Fruit fly (Drosophila melanogaster) whole organism, embryonic: ENCODE results near the gene tutl.

Source experiments
- Atf6 ChIP-seq: fragments of 200-800 bp; sonication (Bioruptor generic); IDR thresholded peaks from 2 replicates; pipeline ENCODE4 v1.3.6; 2022; ENCODE audit warnings: missing biosample characterization, missing genetic modification characterization
- CG10209 ChIP-seq: fragments of 200-800 bp; sonication (Bioruptor generic); optimal IDR thresholded peaks from 3 replicates; lab custom pipeline; 2017; ENCODE audit warnings: missing biosample characterization, mild to moderate bottlenecking, missing genetic modification characterization, missing genetic modification reagents
- CG10267 ChIP-seq: fragments of 200-800 bp; sonication (Bioruptor generic); optimal IDR thresholded peaks from 2 replicates; lab custom pipeline; 2018; ENCODE audit warnings: missing biosample characterization, mild to moderate bottlenecking, missing genetic modification characterization, moderate library complexity
- CG10366 ChIP-seq: fragments of 200-800 bp; sonication (Bioruptor generic); IDR thresholded peaks from 2 replicates; pipeline ENCODE4 v1.3.6; 2022; ENCODE audit warnings: missing biosample characterization, missing genetic modification characterization
- CG10462 ChIP-seq: fragments of 200-800 bp; sonication (Bioruptor generic); optimal IDR thresholded peaks from 2 replicates; lab custom pipeline; 2016; ENCODE audit warnings: missing biosample characterization, missing genetic modification characterization
- CG10565 ChIP-seq: fragments of 200-800 bp; sonication (Bioruptor generic); optimal IDR thresholded peaks from 3 replicates; lab custom pipeline; 2016; ENCODE audit warnings: missing biosample characterization, mild to moderate bottlenecking, missing genetic modification characterization
- CG11398 ChIP-seq: fragments of 200-800 bp; sonication (Bioruptor generic); optimal IDR thresholded peaks from 2 replicates; lab custom pipeline; 2016; ENCODE audit warnings: missing biosample characterization, missing genetic modification characterization
- CG1233 ChIP-seq: fragments of 200-800 bp; sonication (Bioruptor generic); optimal IDR thresholded peaks from 4 replicates; lab custom pipeline; 2018; ENCODE audit warnings: missing biosample characterization, mild to moderate bottlenecking, missing genetic modification characterization
- CG12659 ChIP-seq: fragments of 200-800 bp; sonication (Bioruptor generic); optimal IDR thresholded peaks from 3 replicates; lab custom pipeline; 2017; ENCODE audit warnings: mild to moderate bottlenecking, missing biosample characterization, missing genetic modification reagents, missing genetic modification characterization
- CG13894 ChIP-seq: fragments of 200-800 bp; sonication (Bioruptor generic); optimal IDR thresholded peaks from 3 replicates; lab custom pipeline; 2018; ENCODE audit warnings: missing biosample characterization, mild to moderate bottlenecking, missing genetic modification characterization, moderate library complexity
- CG14667 ChIP-seq: fragments of 200-800 bp; sonication (Bioruptor generic); IDR thresholded peaks from 2 replicates; pipeline ENCODE4 v1.3.6; 2022; ENCODE audit warnings: missing biosample characterization, missing genetic modification characterization
- CG15514 ChIP-seq: fragments of 200-800 bp; sonication (Bioruptor generic); optimal IDR thresholded peaks from 3 replicates; lab custom pipeline; 2017; ENCODE audit warnings: missing biosample characterization, missing genetic modification characterization, mild to moderate bottlenecking, moderate library complexity, missing genetic modification reagents
- CG15696 ChIP-seq: fragments of 200-800 bp; sonication (Bioruptor generic); optimal IDR thresholded peaks from 2 replicates; lab custom pipeline; 2019; ENCODE audit warnings: missing biosample characterization, mild to moderate bottlenecking, missing genetic modification characterization, moderate library complexity
- CG1603 ChIP-seq: fragments of 200-800 bp; sonication (Bioruptor generic); optimal IDR thresholded peaks from 2 replicates; lab custom pipeline; 2019; ENCODE audit warnings: missing biosample characterization, mild to moderate bottlenecking, missing genetic modification characterization, moderate library complexity
- CG1647 ChIP-seq: fragments of 200-800 bp; sonication (Bioruptor generic); optimal IDR thresholded peaks from 3 replicates; lab custom pipeline; 2016; ENCODE audit warnings: missing biosample characterization, missing genetic modification characterization
- CG16779 ChIP-seq: fragments of 200-800 bp; sonication (Bioruptor generic); IDR thresholded peaks from 2 replicates; pipeline ENCODE4 v1.3.6; 2022; ENCODE audit warnings: missing biosample characterization, missing genetic modification characterization
- CG17385 ChIP-seq: fragments of 200-800 bp; sonication (Bioruptor generic); optimal IDR thresholded peaks from 3 replicates; lab custom pipeline; 2018; ENCODE audit warnings: missing biosample characterization, mild to moderate bottlenecking, missing genetic modification characterization
- CG17829 ChIP-seq: fragments of 200-800 bp; optimal IDR thresholded peaks from 2 replicates; lab custom pipeline; 2019; ENCODE audit warnings: missing biosample characterization, mild to moderate bottlenecking, missing genetic modification characterization, moderate library complexity
- CG18011 ChIP-seq: fragments of 200-800 bp; sonication (Bioruptor generic); optimal IDR thresholded peaks from 2 replicates; lab custom pipeline; 2017; ENCODE audit warnings: missing biosample characterization, missing genetic modification characterization, mild to moderate bottlenecking, moderate library complexity, missing genotype
- CG18619 ChIP-seq: fragments of 200-800 bp; sonication (Bioruptor generic); optimal IDR thresholded peaks from 3 replicates; lab custom pipeline; 2017; ENCODE audit warnings: missing biosample characterization, mild to moderate bottlenecking, missing genetic modification characterization
- CG6854 ChIP-seq: fragments of 200-800 bp; sonication (Bioruptor generic); optimal IDR thresholded peaks from 3 replicates; lab custom pipeline; 2017; ENCODE audit warnings: missing biosample characterization, mild to moderate bottlenecking, missing genetic modification characterization
- CG7372 ChIP-seq: fragments of 200-800 bp; sonication (Bioruptor generic); IDR thresholded peaks from 2 replicates; pipeline ENCODE4 v1.3.6; 2022; ENCODE audit warnings: missing biosample characterization, missing genetic modification characterization
- Dad ChIP-seq: fragments of 200-800 bp; sonication (Bioruptor generic); optimal IDR thresholded peaks from 3 replicates; lab custom pipeline; 2016; ENCODE audit warnings: missing biosample characterization, missing genetic modification characterization
- Dip2 ChIP-seq: fragments of 200-800 bp; sonication (Bioruptor generic); IDR thresholded peaks from 2 replicates; pipeline ENCODE4 v1.3.6; 2022; ENCODE audit warnings: missing biosample characterization, missing genetic modification characterization
- Drgx ChIP-seq: fragments of 200-800 bp; sonication (Bioruptor generic); IDR thresholded peaks from 2 replicates; pipeline ENCODE4 v1.3.6; 2022; ENCODE audit warnings: missing biosample characterization, missing genetic modification characterization
- Elba2 ChIP-seq: fragments of 200-800 bp; sonication (Bioruptor generic); optimal IDR thresholded peaks from 3 replicates; lab custom pipeline; 2016; ENCODE audit warnings: missing biosample characterization, missing genetic modification characterization
- HHEX ChIP-seq: fragments of 200-800 bp; sonication (Bioruptor generic); optimal IDR thresholded peaks from 3 replicates; lab custom pipeline; 2017; ENCODE audit warnings: missing biosample characterization, mild to moderate bottlenecking, missing genetic modification characterization, missing genetic modification reagents
- Hr51 ChIP-seq, 2 experiments: fragments of 200-800 bp; sonication (Bioruptor generic); optimal IDR thresholded peaks; 2 replicates in 1 of 2; 3 replicates in 1 of 2; lab custom pipeline; 2016 to 2018; ENCODE audit warnings: missing biosample characterization in 2 of 2, missing genetic modification characterization in 2 of 2, mild to moderate bottlenecking in 1 of 2, moderate library complexity in 1 of 2
- Nf-YC ChIP-seq: fragments of 200-800 bp; optimal IDR thresholded peaks from 3 replicates; lab custom pipeline; 2019; ENCODE audit warnings: missing biosample characterization, mild to moderate bottlenecking, missing genetic modification characterization, moderate library complexity
- Sry-δ ChIP-seq: fragments of 200-800 bp; sonication (Bioruptor generic); optimal IDR thresholded peaks from 2 replicates; lab custom pipeline; 2016; ENCODE audit warnings: missing biosample characterization, missing genetic modification characterization
- Stat92E ChIP-seq, 3 experiments: fragments of >200 bp in 2 of 3; fragments of 200-800 bp in 1 of 3; sonication (Bioruptor generic) in 1 of 3; optimal IDR thresholded peaks; 2 replicates each; lab custom pipeline; 2017 to 2019; ENCODE audit warnings: missing biosample characterization in 3 of 3, missing genetic modification characterization in 3 of 3, mild to moderate bottlenecking in 1 of 3, moderate library complexity in 1 of 3
- Tbp ChIP-seq: fragments of >200 bp; optimal IDR thresholded peaks from 2 replicates; lab custom pipeline; 2018; ENCODE audit warnings: missing biosample characterization, missing genetic modification characterization
- Xbp1 ChIP-seq: fragments of 200-800 bp; sonication (Bioruptor generic); optimal IDR thresholded peaks from 3 replicates; lab custom pipeline; 2016; ENCODE audit warnings: missing biosample characterization, mild to moderate bottlenecking, missing genetic modification characterization
- bowl ChIP-seq: fragments of 200-800 bp; sonication (Bioruptor generic); IDR thresholded peaks from 2 replicates; pipeline ENCODE4 v1.3.6; 2022; ENCODE audit warnings: missing biosample characterization, missing genetic modification characterization
- corto ChIP-seq: fragments of 200-800 bp; sonication (Bioruptor generic); optimal IDR thresholded peaks from 2 replicates; lab custom pipeline; 2016; ENCODE audit warnings: missing biosample characterization, mild to moderate bottlenecking, missing genetic modification characterization, moderate library complexity
- dan ChIP-seq: fragments of 200-800 bp; sonication (Bioruptor generic); IDR thresholded peaks from 2 replicates; pipeline ENCODE4 v1.3.6; 2022; ENCODE audit warnings: missing biosample characterization, missing genetic modification characterization
- gem ChIP-seq: fragments of 200-800 bp; sonication (Bioruptor generic); optimal IDR thresholded peaks from 2 replicates; lab custom pipeline; 2019; ENCODE audit warnings: missing biosample characterization, mild to moderate bottlenecking, missing genetic modification characterization, moderate library complexity
- grn ChIP-seq: fragments of 200-800 bp; sonication (Bioruptor generic); optimal IDR thresholded peaks from 3 replicates; lab custom pipeline; 2017; ENCODE audit warnings: missing biosample characterization, missing genetic modification characterization
- her ChIP-seq: fragments of 200-800 bp; sonication (Bioruptor generic); optimal IDR thresholded peaks from 2 replicates; lab custom pipeline; 2016; ENCODE audit warnings: missing biosample characterization, missing genetic modification characterization
- ind ChIP-seq: fragments of 200-800 bp; sonication (Bioruptor generic); optimal IDR thresholded peaks from 3 replicates; lab custom pipeline; 2016; ENCODE audit warnings: missing biosample characterization, missing genetic modification characterization
- jigr1 ChIP-seq: fragments of 200-800 bp; sonication (Bioruptor generic); IDR thresholded peaks from 3 replicates; pipeline ENCODE4 v1.3.6; 2022; ENCODE audit warnings: missing biosample characterization, missing genetic modification characterization
- kah ChIP-seq: fragments of 200-800 bp; sonication (Bioruptor generic); optimal IDR thresholded peaks from 2 replicates; lab custom pipeline; 2018; ENCODE audit warnings: missing biosample characterization, mild to moderate bottlenecking, missing genetic modification characterization
- klu ChIP-seq: fragments of 200-800 bp; sonication (Bioruptor generic); IDR thresholded peaks from 2 replicates; pipeline ENCODE4 v1.3.6; 2022; ENCODE audit warnings: missing biosample characterization, missing genetic modification characterization
- lilli ChIP-seq: fragments of 200-800 bp; sonication (Bioruptor generic); optimal IDR thresholded peaks from 3 replicates; lab custom pipeline; 2016; ENCODE audit warnings: missing biosample characterization, missing genetic modification characterization
- lov ChIP-seq, 2 experiments: fragments of 200-800 bp in 1 of 2; fragments of >200 bp in 1 of 2; sonication (Bioruptor generic) in 1 of 2; IDR thresholded peaks in 1 of 2; optimal IDR thresholded peaks in 1 of 2; 2 replicates in 1 of 2; 3 replicates in 1 of 2; pipeline versions ENCODE4 v1.3.6 to Lab custom; 2017 to 2022; ENCODE audit warnings: missing biosample characterization in 1 of 2, missing genetic modification characterization in 1 of 2
- salm ChIP-seq: fragments of 200-800 bp; sonication (Bioruptor generic); optimal IDR thresholded peaks from 2 replicates; lab custom pipeline; 2018; ENCODE audit warnings: missing biosample characterization, mild to moderate bottlenecking, missing genetic modification characterization
- seq ChIP-seq: fragments of 200-800 bp; sonication (Bioruptor generic); IDR thresholded peaks from 2 replicates; pipeline ENCODE4 v1.3.6; 2022; ENCODE audit warnings: missing biosample characterization, missing genetic modification characterization
- tx ChIP-seq: fragments of 200-800 bp; sonication (Bioruptor generic); optimal IDR thresholded peaks from 2 replicates; lab custom pipeline; 2016; ENCODE audit warnings: missing biosample characterization, missing genetic modification characterization
- zf30C ChIP-seq: fragments of 200-800 bp; sonication (Bioruptor generic); optimal IDR thresholded peaks from 3 replicates; lab custom pipeline; 2018; ENCODE audit warnings: missing biosample characterization, mild to moderate bottlenecking, missing genetic modification characterization

Gene tutl

DNA sequence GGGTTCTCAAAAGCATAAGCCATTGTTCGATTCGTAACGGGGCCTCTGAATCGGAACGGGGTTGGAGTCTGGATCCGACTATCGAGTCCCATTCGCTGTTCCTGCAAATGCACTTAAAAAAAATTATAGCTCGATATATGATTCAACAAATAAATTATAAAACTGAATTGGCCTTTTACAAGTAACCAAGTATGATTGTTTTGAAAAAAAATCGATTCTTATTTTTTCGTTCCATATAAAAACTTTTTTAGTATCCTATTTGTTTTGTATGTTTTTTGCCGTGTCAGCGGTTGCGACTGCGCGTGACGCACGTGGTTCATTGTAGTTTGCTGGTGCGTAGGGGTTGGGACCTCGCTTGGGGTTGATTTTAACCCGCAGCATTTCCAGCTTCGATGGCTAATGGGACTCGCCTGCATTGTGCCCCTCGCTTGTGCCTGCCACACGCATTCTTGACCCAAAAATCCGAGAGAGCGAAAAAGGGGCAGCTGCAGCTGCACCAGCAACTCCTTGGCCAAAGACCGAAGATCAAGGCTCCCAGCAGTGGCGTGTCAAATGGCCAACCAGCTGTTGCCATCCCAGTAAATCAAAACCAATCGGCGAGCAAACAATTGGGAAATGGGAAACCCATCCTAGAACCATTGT is 67.9 kb downstream of the tutl start (continued):
- TF ChIP-seq lov (optimal IDR thresholded peaks at IDR 0.05; lab: Kevin White, UChicago) (no peak), lov (GFP tag; IDR thresholded peaks at IDR 0.05; lab: Robert Waterston, UW) (no peak), grn (GFP tag; lab: Kevin White, UChicago) (no peak), CG1647 (GFP tag; lab: Kevin White, UChicago) (no peak), zf30C (GFP tag; lab: Kevin White, UChicago) (peak; percentile 91), Elba2 (GFP tag; lab: Kevin White, UChicago) (peak; percentile 44), Drgx (no peak), her (GFP tag; lab: Kevin White, UChicago) (peak; percentile 15), jigr1 (GFP tag; lab: Robert Waterston, UW) (no peak), kah (no peak), CG12659 (GFP tag; lab: Kevin White, UChicago) (no peak), CG10565 (GFP tag; lab: Kevin White, UChicago) (no peak), gem (tag; lab: Kevin White, UChicago) (peak; percentile 87), CG10209 (peak; percentile 73), dan (GFP tag; lab: Robert Waterston, UW) (no peak; the same call in 1 of the 2 replicates), salm (tag; lab: Kevin White, UChicago) (no peak), CG17829 (tag; lab: Kevin White, UChicago) (peak; percentile 92), ind (GFP tag; lab: Kevin White, UChicago) (peak; percentile 9), CG1233 (peak; percentile 82), CG10462 (GFP tag; lab: Kevin White, UChicago) (peak; percentile 59), seq (GFP tag; lab: Robert Waterston, UW) (no peak), CG14667 (peak; percentile 54), HHEX (GFP tag; lab: Kevin White, UChicago) (peak; percentile 19), Stat92E (GFP tag; optimal IDR thresholded peaks at IDR 0.05; lab: Kevin White, UChicago) (peak in 1 of 3 experiments; percentile 14), CG6854 (GFP tag; lab: Kevin White, UChicago) (no peak), CG10267 (tag; lab: Kevin White, UChicago) (peak; percentile 88), CG11398 (GFP tag; lab: Kevin White, UChicago) (peak; percentile 59), tx (GFP tag; lab: Kevin White, UChicago) (no peak), lilli (GFP tag; lab: Kevin White, UChicago) (peak; percentile 55), CG17385 (GFP tag; lab: Kevin White, UChicago) (peak; percentile 4), CG10366 (0 out of 2 replicates have a peak, but pooled peaks have one; percentile 9), klu (GFP tag; lab: Robert Waterston, UW) (peak; percentile 36; the same call in 1 of the 2 replicates), CG13894 (tag; lab: Kevin White, UChicago) (no peak), bowl (no peak), Atf6 (GFP tag; lab: Robert Waterston, UW) (no peak), Tbp (GFP tag; lab: Kevin White, UChicago) (no peak), Dip2 (no peak), Dad (GFP tag; lab: Kevin White, UChicago) (peak; percentile 37), CG7372 (GFP tag; lab: Robert Waterston, UW) (peak; percentile 30; the same call in 1 of the 2 replicates), Xbp1 (peak; percentile 52), CG18011 (no peak), CG15514 (no peak), CG1603 (tag; lab: Kevin White, UChicago) (peak; percentile 58), CG15696 (peak; percentile 98), Nf-YC (tag; lab: Kevin White, UChicago) (no peak), Hr51 (GFP tag; optimal IDR thresholded peaks at IDR 0.05; lab: Kevin White, UChicago) (peak in 1 of 2 experiments; percentile 61), CG18619 (GFP tag; lab: Kevin White, UChicago) (peak; percentile 11), CG16779 (GFP tag; lab: Robert Waterston, UW) (no peak), corto (GFP tag; lab: Kevin White, UChicago) (no peak), Sry-δ (GFP tag; lab: Kevin White, UChicago) (peak; percentile 10)
